Worm (Caenorhabditis elegans): Measurements from ENCODE around the gene pssy-2.

ce11 chrIII:13430162-13430561 is 41.4 kb upstream of the pssy-2 start, which contains the start of gene trf-1:
- TF ChIP-seq cog-1 (tag; optimal IDR thresholded peaks at IDR 0.05) (no peak), flt-1 (GFP tag; IDR thresholded peaks at IDR 0.05) (no peak), ztf-23 (GFP tag; IDR thresholded peaks at IDR 0.05) (no peak), T22C8.4 (GFP tag; IDR thresholded peaks at IDR 0.05) (no peak), ztf-29 (GFP tag; IDR thresholded peaks at IDR 0.05) (no peak), med-1 (GFP tag; optimal IDR thresholded peaks at IDR 0.05; ENCODE audit: insufficient read depth) (no peak)
